Worm (Caenorhabditis elegans) whole organism, L2 larva: ENCODE measurements around the gene nhr-246.

Source experiments
- R02D3.7 ChIP-seq: fragments of 150-350 bp; optimal IDR thresholded peaks from 2 replicates; lab custom pipeline; 2014; ENCODE audit warnings: missing biosample characterization, missing genetic modification characterization
- ZK546.5 ChIP-seq: sonication (generic microtip); optimal IDR thresholded peaks from 2 replicates; lab custom pipeline; 2017; ENCODE audit warnings: missing biosample characterization, missing genetic modification characterization
- aly-2 ChIP-seq: fragments of 150-350 bp; optimal IDR thresholded peaks from 2 replicates; lab custom pipeline; 2014; ENCODE audit warnings: missing biosample characterization, missing genetic modification characterization
- nhr-77 ChIP-seq: fragments of 150-350 bp; optimal IDR thresholded peaks from 2 replicates; lab custom pipeline; 2014; ENCODE audit warnings: missing biosample characterization, missing genetic modification characterization
- unc-62 ChIP-seq: fragments of 150-350 bp; optimal IDR thresholded peaks from 2 replicates; lab custom pipeline; 2014; ENCODE audit warnings: missing biosample characterization, missing genetic modification reagents, missing genetic modification characterization

DNA sequence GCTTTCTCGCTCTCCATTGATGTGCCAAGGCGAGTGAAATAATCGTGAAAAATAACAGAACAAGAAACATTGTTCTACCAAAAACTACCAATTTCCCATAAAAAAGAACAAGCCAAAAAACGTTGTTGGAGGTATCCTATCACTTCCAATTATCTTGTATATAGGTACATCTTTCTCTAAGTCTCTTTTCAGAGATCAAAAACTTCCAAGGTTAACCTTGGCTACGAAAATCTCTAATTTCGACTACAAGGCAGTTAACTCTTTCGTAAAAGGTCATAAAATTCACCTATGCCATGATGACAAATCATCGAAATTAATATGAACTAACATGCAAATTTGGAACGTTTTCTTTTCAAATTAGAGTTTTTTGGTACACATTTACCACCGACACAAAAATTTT is 28.4 kb upstream of the nhr-246 start, which contains the start of gene cyp-34A1:
- TF ChIP-seq R02D3.7 (no peak), unc-62 (GFP tag; lab: Kevin White, UChicago) (no peak), aly-2 (tag; lab: Kevin White, UChicago) (no peak), ZK546.5 (tag; lab: Kevin White, UChicago) (no peak), nhr-77 (tag; lab: Kevin White, UChicago) (no peak)
